Fruit fly (Drosophila melanogaster): ENCODE results near the gene CenG1A.

Gene CenG1A

DNA sequence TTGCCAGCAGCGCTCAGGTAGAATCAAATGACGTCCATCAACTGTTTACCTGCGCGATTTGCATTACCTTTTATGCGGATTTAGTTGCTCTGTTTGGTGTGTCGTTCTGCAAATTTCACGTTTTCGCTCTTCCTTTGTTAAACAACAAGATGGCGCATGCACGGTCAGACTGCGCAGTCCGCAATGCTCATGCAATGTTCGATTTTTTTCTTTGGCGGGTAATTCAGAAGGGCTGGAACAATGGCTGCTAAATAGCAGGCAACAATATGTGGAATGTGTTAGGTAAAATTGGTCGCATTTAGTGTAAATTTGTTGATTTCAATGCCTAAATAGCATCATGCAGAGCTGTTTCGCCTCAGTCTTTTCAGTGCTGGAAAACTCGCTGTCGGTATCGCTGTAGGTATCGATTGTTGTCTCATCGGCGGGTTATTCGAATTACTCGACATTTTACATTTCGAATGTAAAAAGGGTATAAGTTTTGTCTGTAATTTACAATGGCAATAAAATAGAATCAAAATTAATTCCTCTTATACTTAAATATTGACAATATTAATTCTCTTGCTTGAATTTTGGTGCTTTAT, 69.1 kb downstream of the CenG1A start, which contains the start of gene Smg5 (continued):
- TF ChIP-seq CG42726 (GFP tag; IDR thresholded peaks at IDR 0.05; ENCODE audit: partially characterized antibody) (peak; percentile 92), mld (GFP tag; IDR thresholded peaks at IDR 0.05; ENCODE audit: partially characterized antibody) (peak; percentile 91), Dip3 (GFP tag; optimal IDR thresholded peaks at IDR 0.05) (peak; percentile 96), Optix (GFP tag; IDR thresholded peaks at IDR 0.05) (peak; percentile 99), Opbp (GFP tag; IDR thresholded peaks at IDR 0.05; ENCODE audit: partially characterized antibody) (peak; percentile 97), schlank (tag; optimal IDR thresholded peaks at IDR 0.05) (peak; percentile 77), CG4820 (GFP tag; optimal IDR thresholded peaks at IDR 0.05) (peak; percentile 92), Nf-YA (GFP tag; IDR thresholded peaks at IDR 0.05) (peak; percentile 93), Bteb2 (GFP tag; optimal IDR thresholded peaks at IDR 0.05) (peak; percentile 97), chinmo (GFP tag; IDR thresholded peaks at IDR 0.05; ENCODE audit: partially characterized antibody) (peak; percentile 88; the same call in 1 of the 4 replicates), CkIIα-i1 (GFP tag; IDR thresholded peaks at IDR 0.05) (peak; percentile 47; the same call in 1 of the 2 replicates), CG30431 (GFP tag; optimal IDR thresholded peaks at IDR 0.05) (peak; percentile 89), CG1602 (GFP tag; optimal IDR thresholded peaks at IDR 0.05) (peak; percentile 95), Lim3 (GFP tag; IDR thresholded peaks at IDR 0.05) (peak; percentile 84), ara (GFP tag; IDR thresholded peaks at IDR 0.05) (peak; percentile 96), Hr51 (GFP tag; optimal IDR thresholded peaks at IDR 0.05) (peak; percentile 93 to 97), ham (GFP tag; IDR thresholded peaks at IDR 0.05) (peak; percentile 60; the same call in 1 of the 2 replicates), Nf-YB (GFP tag; optimal IDR thresholded peaks at IDR 0.05) (peak; percentile 69), CG33213 (GFP tag; optimal IDR thresholded peaks at IDR 0.05) (peak; percentile 96), H15 (GFP tag; IDR thresholded peaks at IDR 0.05) (peak; percentile 98), dan (GFP tag; IDR thresholded peaks at IDR 0.05) (peak; percentile 86), sima (GFP tag; optimal IDR thresholded peaks at IDR 0.05) (peak; percentile 85), az2 (GFP tag; optimal IDR thresholded peaks at IDR 0.05) (peak; percentile 86), HLH54F (GFP tag; optimal IDR thresholded peaks at IDR 0.05) (peak; percentile 99), trh (GFP tag; optimal IDR thresholded peaks at IDR 0.05) (peak; percentile 76), dysf (GFP tag; IDR thresholded peaks at IDR 0.05) (peak; percentile 98), CG1529 (GFP tag; optimal IDR thresholded peaks at IDR 0.05) (peak; percentile 73), HLH3B (GFP tag; IDR thresholded peaks at IDR 0.05) (peak; percentile 97), slou (GFP tag; optimal IDR thresholded peaks at IDR 0.05) (peak; percentile 81), CG4424 (GFP tag; optimal IDR thresholded peaks at IDR 0.05) (peak; percentile 92), CG12236 (GFP tag; optimal IDR thresholded peaks at IDR 0.05) (peak; percentile 81), CHES-1-like (GFP tag; optimal IDR thresholded peaks at IDR 0.05) (peak; percentile 96), CG18262 (tag; optimal IDR thresholded peaks at IDR 0.05) (peak; percentile 81), croc (GFP tag; conservative IDR thresholded peaks at IDR 0.05) (peak; percentile 95), CG12942 (GFP tag; optimal IDR thresholded peaks at IDR 0.05) (peak; percentile 96), sr (GFP tag; IDR thresholded peaks at IDR 0.05) (peak; percentile 86), CG18011 (GFP tag; optimal IDR thresholded peaks at IDR 0.05) (peak; percentile 87), CG11560 (tag; IDR thresholded peaks at IDR 0.05) (peak; percentile 80), ATbp (GFP tag; optimal IDR thresholded peaks at IDR 0.05) (peak; percentile 33), scrt (GFP tag; optimal IDR thresholded peaks at IDR 0.05) (peak; percentile 14), gem (tag; optimal IDR thresholded peaks at IDR 0.05) (peak; percentile 99), zf30C (GFP tag; optimal IDR thresholded peaks at IDR 0.05) (peak; percentile 12), grn (GFP tag; optimal IDR thresholded peaks at IDR 0.05) (peak; percentile 10), CG14710 (tag; optimal IDR thresholded peaks at IDR 0.05) (peak; percentile 93), en (GFP tag; optimal IDR thresholded peaks at IDR 0.05) (peak; percentile 89), CG9437 (GFP tag; optimal IDR thresholded peaks at IDR 0.05) (peak; percentile 80), BEAF-32 (GFP tag; optimal IDR thresholded peaks at IDR 0.05) (peak; percentile 79), esg (GFP tag; conservative IDR thresholded peaks at IDR 0.05) (peak; percentile 97), Side (GFP tag; optimal IDR thresholded peaks at IDR 0.05) (peak; percentile 91), Drgx (GFP tag; IDR thresholded peaks at IDR 0.05) (peak; percentile 73)

Measured in whole organism, embryonic.